Fruit fly (Drosophila melanogaster): ENCODE measurements around the gene CG33493.

DNA sequence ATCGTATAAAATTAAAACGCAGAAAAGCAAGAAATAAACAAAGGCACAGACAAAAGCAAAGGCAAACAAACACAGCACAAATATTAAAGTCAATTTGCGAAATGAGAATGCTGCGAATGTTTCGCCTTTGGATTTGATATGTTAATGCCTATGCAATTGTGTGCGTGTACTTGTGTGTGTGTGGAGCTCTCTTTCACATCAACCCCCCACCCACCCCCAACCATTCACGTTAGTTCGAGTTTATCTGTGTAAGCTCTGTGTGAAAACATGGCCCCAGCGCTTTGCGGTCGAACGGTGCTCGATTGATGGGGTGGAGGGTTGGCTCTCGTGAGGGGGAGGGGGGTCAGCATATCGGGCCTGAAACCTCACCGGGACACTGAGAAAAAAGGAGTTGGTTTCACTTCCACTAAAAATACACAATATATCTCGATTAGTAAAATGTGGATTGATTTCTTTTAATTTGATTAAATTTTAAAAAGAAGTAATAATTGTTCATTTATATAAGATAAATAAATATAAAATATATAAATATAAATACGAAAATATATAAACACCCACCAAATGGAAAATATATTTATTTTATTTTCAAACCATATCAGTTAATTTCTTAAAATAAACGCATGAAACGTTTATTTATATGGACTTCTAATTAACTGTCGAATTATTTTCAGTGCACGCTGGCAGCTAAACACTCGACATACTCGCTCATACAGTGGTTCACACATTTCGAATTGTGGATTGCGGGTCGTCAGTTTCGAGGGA is 45.6 kb upstream of the CG33493 start:
- peak; percentile 56 for TF ChIP-seq tj (GFP tag; optimal IDR thresholded peaks at IDR 0.05)
- no peak for TF ChIP-seq CG1620 (GFP tag; optimal IDR thresholded peaks at IDR 0.05)
- TF ChIP-seq Clk (GFP tag; optimal IDR thresholded peaks at IDR 0.05), result peak; percentile 25
- peak; percentile 73 for TF ChIP-seq CG33017 (tag; optimal IDR thresholded peaks at IDR 0.05)
